Worm (Caenorhabditis elegans): Measurements from ENCODE around the gene clec-216.

- TF ChIP-seq F10E7.11 (tag; optimal IDR thresholded peaks at IDR 0.05) (no peak), efl-1 (GFP tag; optimal IDR thresholded peaks at IDR 0.05) (no peak), lag-1 (GFP tag; IDR thresholded peaks at IDR 0.05) (no peak), snpc-1.3 (tag; optimal IDR thresholded peaks at IDR 0.05; ENCODE audit: insufficient read depth) (no peak), hrde-1 (tag; optimal IDR thresholded peaks at IDR 0.05; ENCODE audit: borderline replicate concordance) (no peak)
These were observed 6.5 kb downstream of the clec-216 start for ce11 chrV:7946229-7946628.

All from whole organism, young adult.